Worm (Caenorhabditis elegans): ENCODE data around the gene C06A8.8.
A peak's percentile ranks its signal among the peaks of the same experiment; 100 is the strongest.

C06A8.8 gene

ce11 chrII:7814915-7815314, 43.1 kb upstream of the C06A8.8 start:
- no peak for TF ChIP-seq lin-15B (tag; optimal IDR thresholded peaks at IDR 0.05)
- TF ChIP-seq nhr-237 (tag; optimal IDR thresholded peaks at IDR 0.05): no peak
- no peak for TF ChIP-seq nhr-28 (tag; optimal IDR thresholded peaks at IDR 0.05)
- no peak for TF ChIP-seq mml-1 (tag; optimal IDR thresholded peaks at IDR 0.05)
- no peak for TF ChIP-seq ceh-9 (tag; optimal IDR thresholded peaks at IDR 0.05)
- peak; percentile 89 for TF ChIP-seq elt-2 (tag; optimal IDR thresholded peaks at IDR 0.05)
- no peak for TF ChIP-seq nhr-25 (tag; optimal IDR thresholded peaks at IDR 0.05)
- TF ChIP-seq pha-4 (tag; optimal IDR thresholded peaks at IDR 0.05): peak; percentile 39
- TF ChIP-seq nhr-12 (tag; optimal IDR thresholded peaks at IDR 0.05): no peak
- no peak for TF ChIP-seq egl-5 (tag; optimal IDR thresholded peaks at IDR 0.05)
- TF ChIP-seq unc-39 (tag; optimal IDR thresholded peaks at IDR 0.05): no peak
- TF ChIP-seq ama-1 (optimal IDR thresholded peaks at IDR 0.05): no peak
- TF ChIP-seq nfya-1 (tag; optimal IDR thresholded peaks at IDR 0.05; ENCODE audit: insufficient read depth): no peak
- no peak for TF ChIP-seq ceh-82 (tag; optimal IDR thresholded peaks at IDR 0.05)
- no peak for TF ChIP-seq nhr-67 (tag; optimal IDR thresholded peaks at IDR 0.05)
- no peak for TF ChIP-seq R02D3.7 (tag; optimal IDR thresholded peaks at IDR 0.05)
- no peak for TF ChIP-seq nhr-77 (tag; optimal IDR thresholded peaks at IDR 0.05)
- TF ChIP-seq ceh-16 (tag; optimal IDR thresholded peaks at IDR 0.05): no peak
- TF ChIP-seq ceh-28 (tag; optimal IDR thresholded peaks at IDR 0.05): no peak
- peak; percentile 50 for TF ChIP-seq pqm-1 (tag; optimal IDR thresholded peaks at IDR 0.05)
- TF ChIP-seq ztf-4 (tag; optimal IDR thresholded peaks at IDR 0.05): no peak

- TF ChIP-seq ceh-9 (tag; optimal IDR thresholded peaks at IDR 0.05) (no peak), mml-1 (tag; optimal IDR thresholded peaks at IDR 0.05) (no peak), nhr-12 (tag; optimal IDR thresholded peaks at IDR 0.05) (no peak), daf-12 (tag; optimal IDR thresholded peaks at IDR 0.05) (no peak), skn-1 (tag; optimal IDR thresholded peaks at IDR 0.05) (no peak), nhr-76 (tag; optimal IDR thresholded peaks at IDR 0.05) (no peak), elt-1 (tag; optimal IDR thresholded peaks at IDR 0.05) (no peak), jun-1 (tag; optimal IDR thresholded peaks at IDR 0.05) (no peak), ceh-82 (tag; optimal IDR thresholded peaks at IDR 0.05) (no peak), mdl-1 (tag; optimal IDR thresholded peaks at IDR 0.05) (no peak), pqm-1 (tag; optimal IDR thresholded peaks at IDR 0.05) (no peak), lin-15B (tag; optimal IDR thresholded peaks at IDR 0.05) (no peak), ZK546.5 (tag; optimal IDR thresholded peaks at IDR 0.05) (no peak), nhr-11 (tag; optimal IDR thresholded peaks at IDR 0.05) (no peak), ceh-16 (tag; optimal IDR thresholded peaks at IDR 0.05) (no peak), ztf-4 (tag; optimal IDR thresholded peaks at IDR 0.05) (no peak), nhr-23 (tag; optimal IDR thresholded peaks at IDR 0.05) (no peak)
These were observed 42.4 kb upstream of the C06A8.8 start for ce11 chrII:7814215-7814614.

ce11 chrII:7813645-7814044, 41.8 kb upstream of the C06A8.8 start:
- TF ChIP-seq ztf-4 (tag; optimal IDR thresholded peaks at IDR 0.05): no peak
- TF ChIP-seq pqm-1 (tag; optimal IDR thresholded peaks at IDR 0.05): peak; percentile 33
- no peak for TF ChIP-seq pha-4 (tag; optimal IDR thresholded peaks at IDR 0.05)
- no peak for TF ChIP-seq jun-1 (tag; optimal IDR thresholded peaks at IDR 0.05)
- no peak for TF ChIP-seq ceh-16 (tag; optimal IDR thresholded peaks at IDR 0.05)
- TF ChIP-seq elt-2 (tag; optimal IDR thresholded peaks at IDR 0.05): peak; percentile 74
- TF ChIP-seq skn-1 (tag; optimal IDR thresholded peaks at IDR 0.05): peak; percentile 43
- TF ChIP-seq elt-3 (tag; optimal IDR thresholded peaks at IDR 0.05): no peak

ce11 chrII:7813237-7813636, 41.4 kb upstream of the C06A8.8 start:
- TF ChIP-seq fkh-10 (GFP tag; optimal IDR thresholded peaks at IDR 0.05) (no peak), nhr-12 (tag; optimal IDR thresholded peaks at IDR 0.05) (no peak), ama-1 (optimal IDR thresholded peaks at IDR 0.05) (no peak), ceh-9 (tag; optimal IDR thresholded peaks at IDR 0.05) (no peak), lin-39 (tag; optimal IDR thresholded peaks at IDR 0.05) (no peak), daf-12 (tag; optimal IDR thresholded peaks at IDR 0.05) (no peak), elt-3 (tag; optimal IDR thresholded peaks at IDR 0.05) (no peak), ceh-82 (tag; optimal IDR thresholded peaks at IDR 0.05) (no peak), snpc-4 (tag; optimal IDR thresholded peaks at IDR 0.05) (no peak), lsy-12 (tag; optimal IDR thresholded peaks at IDR 0.05) (no peak), egl-5 (tag; optimal IDR thresholded peaks at IDR 0.05) (no peak), nhr-11 (tag; optimal IDR thresholded peaks at IDR 0.05) (no peak), aly-2 (tag; optimal IDR thresholded peaks at IDR 0.05) (no peak), ZK546.5 (tag; optimal IDR thresholded peaks at IDR 0.05) (no peak), elt-2 (tag; optimal IDR thresholded peaks at IDR 0.05) (no peak)

Data from whole organism, L3 larva.